Fruit fly (Drosophila melanogaster): ENCODE results near the gene CG4301.

DNA sequence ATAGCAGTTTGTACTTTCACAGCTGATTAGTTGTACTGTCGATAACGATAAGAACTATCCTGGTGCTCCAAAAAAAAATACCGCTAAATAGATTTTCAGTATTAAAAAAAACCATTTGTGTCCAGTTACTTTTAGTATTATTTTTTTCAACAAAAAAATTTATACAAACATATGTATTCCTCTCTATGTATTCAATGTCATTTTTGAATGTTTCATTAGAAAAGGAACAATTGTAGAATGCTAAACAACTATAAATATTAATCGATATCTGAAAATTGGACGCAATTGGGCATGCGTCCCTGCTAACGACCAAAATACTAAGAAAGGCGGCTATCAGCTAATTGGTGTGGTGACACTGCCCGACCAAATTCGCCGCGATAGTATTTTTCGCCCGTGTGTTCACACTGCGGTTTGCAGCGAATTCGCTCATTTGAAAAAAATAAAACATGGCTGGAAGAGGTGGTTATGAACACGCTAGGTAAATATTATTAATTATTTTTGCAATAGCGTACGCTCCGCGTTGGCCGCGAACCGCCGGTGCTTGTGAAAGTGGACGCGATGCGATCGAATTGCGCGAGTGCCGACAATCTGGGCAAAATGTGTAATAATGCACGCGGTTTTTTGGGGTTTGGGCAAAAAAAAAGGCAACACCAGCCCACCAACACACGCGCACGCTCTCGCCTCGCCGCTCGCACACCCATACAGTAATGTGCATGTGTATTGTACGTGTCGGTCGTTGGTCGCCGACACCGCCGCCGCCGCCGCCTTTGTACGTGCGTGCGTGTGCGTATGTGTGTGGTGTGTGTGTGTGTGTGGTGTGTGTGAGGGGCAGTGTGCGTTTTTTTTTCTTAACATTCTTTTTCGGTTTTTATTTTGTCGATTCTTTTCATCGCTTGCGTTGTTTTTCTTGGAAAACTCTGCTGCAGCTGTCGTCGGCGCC is 43.2 kb downstream of the CG4301 start, which contains the start of the genes CG34015 and eIF4H1:
- peak; percentile 18 for TF ChIP-seq Hr78 (GFP tag; optimal IDR thresholded peaks at IDR 0.05)
- peak; percentile 48 for TF ChIP-seq Abd-B (GFP tag; optimal IDR thresholded peaks at IDR 0.05)
- TF ChIP-seq Myc (optimal IDR thresholded peaks at IDR 0.05) = peak; percentile 35
- TF ChIP-seq CG32264 (GFP tag; optimal IDR thresholded peaks at IDR 0.05) = no peak
- TF ChIP-seq Dif (GFP tag; optimal IDR thresholded peaks at IDR 0.05; ENCODE audit: partially characterized antibody) = peak; percentile 6
